Worm (Caenorhabditis elegans) whole organism, L2 larva: ENCODE measurements around the gene dct-1.

Experiments
- ceh-82 ChIP-seq: fragments of 150-350 bp; optimal IDR thresholded peaks from 2 replicates; lab custom pipeline; 2014; ENCODE audit warnings: missing biosample characterization, missing genetic modification characterization
- elt-3 ChIP-seq: sonication (generic microtip); optimal IDR thresholded peaks from 2 replicates; lab custom pipeline; 2017; ENCODE audit warnings: missing biosample characterization, missing genetic modification characterization
- nhr-77 ChIP-seq: fragments of 150-350 bp; optimal IDR thresholded peaks from 2 replicates; lab custom pipeline; 2014; ENCODE audit warnings: missing biosample characterization, missing genetic modification characterization
- snpc-4 ChIP-seq: fragments of 150-350 bp; optimal IDR thresholded peaks from 2 replicates; lab custom pipeline; 2014; ENCODE audit warnings: missing biosample characterization, missing genetic modification characterization
- zag-1 ChIP-seq: fragments of 150-350 bp; optimal IDR thresholded peaks from 2 replicates; lab custom pipeline; 2014; ENCODE audit warnings: missing biosample characterization, missing genetic modification characterization
- ztf-11 ChIP-seq: sonication (generic microtip); optimal IDR thresholded peaks from 2 replicates; lab custom pipeline; 2017; ENCODE audit warnings: missing biosample characterization, missing genetic modification characterization

DNA sequence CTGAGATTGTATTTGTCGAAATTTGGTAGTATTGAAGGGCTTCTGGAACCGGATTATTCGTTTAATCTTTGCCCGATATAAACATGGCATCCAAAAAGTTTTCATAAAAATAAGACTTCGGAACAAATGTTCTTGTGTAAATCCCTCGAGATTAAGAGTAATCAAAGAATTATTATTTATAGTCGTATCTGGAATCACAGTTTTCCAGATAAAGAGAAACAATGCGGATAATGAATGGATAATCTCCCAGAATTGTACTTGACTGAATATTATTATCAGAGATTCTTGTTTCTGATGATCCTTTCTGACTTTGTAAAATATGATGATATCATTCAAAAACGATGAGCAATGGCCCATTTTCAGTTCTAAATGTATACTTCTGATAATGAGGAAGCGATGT lies 33.0 kb upstream of the dct-1 start:
- TF ChIP-seq ztf-11 (no peak), ceh-82 (no peak), nhr-77 (tag; lab: Kevin White, UChicago) (no peak), snpc-4 (tag; lab: Kevin White, UChicago) (no peak), elt-3 (tag; lab: Kevin White, UChicago) (no peak), zag-1 (no peak)
